Worm (Caenorhabditis elegans) whole organism, young adult: ENCODE measurements around the gene Y38F1A.2.

Experiments
- F23B12.7 ChIP-seq: sonication (generic microtip); optimal IDR thresholded peaks from 2 replicates; lab custom pipeline; 2017; ENCODE audit warnings: missing genetic modification characterization, mild to moderate bottlenecking, missing compliant biosample characterization, antibody characterized with exemption, moderate library complexity; ENCODE audit not compliant: insufficient read depth
- F33H1.4 ChIP-seq: fragments of 200-800 bp; sonication (Bioruptor generic); IDR thresholded peaks from 2 replicates; pipeline ENCODE4 v1.3.6; 2022; ENCODE audit warnings: missing genetic modification reagents, missing genetic modification characterization, missing compliant biosample characterization
- F49E8.2 ChIP-seq: sonication (generic microtip); optimal IDR thresholded peaks from 3 replicates; lab custom pipeline; 2017; ENCODE audit warnings: missing genetic modification characterization, mild to moderate bottlenecking, missing compliant biosample characterization, antibody characterized with exemption, moderate library complexity; ENCODE audit not compliant: insufficient read depth
- F52B5.7 ChIP-seq: sonication (generic microtip); optimal IDR thresholded peaks from 2 replicates; lab custom pipeline; 2016; ENCODE audit warnings: mild to moderate bottlenecking, missing genetic modification characterization, missing compliant biosample characterization
- F57A8.1 ChIP-seq: fragments of 200-800 bp; sonication (Bioruptor generic); optimal IDR thresholded peaks from 2 replicates; lab custom pipeline; 2018; ENCODE audit warnings: mild to moderate bottlenecking, missing genetic modification characterization, moderate library complexity, missing compliant biosample characterization
- K11D2.4 ChIP-seq: fragments of 200-800 bp; sonication (Bioruptor generic); IDR thresholded peaks from 2 replicates; pipeline ENCODE4 v1.3.6; 2022; ENCODE audit warnings: missing genetic modification reagents, missing genetic modification characterization, missing compliant biosample characterization
- T07F8.4 ChIP-seq: sonication (generic microtip); optimal IDR thresholded peaks from 2 replicates; lab custom pipeline; 2016; ENCODE audit warnings: mild to moderate bottlenecking, missing genetic modification characterization, moderate library complexity, missing compliant biosample characterization
- T26A5.8 ChIP-seq: sonication (generic microtip); optimal IDR thresholded peaks from 2 replicates; lab custom pipeline; 2016; ENCODE audit warnings: missing genetic modification characterization, missing compliant biosample characterization
- aptf-2 ChIP-seq: fragments of 200-800 bp; sonication (Bioruptor generic); conservative IDR thresholded peaks from 2 replicates; pipeline ENCODE4 v1.3.6; 2022; ENCODE audit warnings: missing genetic modification reagents, missing genetic modification characterization, missing compliant biosample characterization
- bed-1 ChIP-seq: fragments of 200-800 bp; sonication (Bioruptor generic); IDR thresholded peaks from 2 replicates; pipeline ENCODE4 v1.3.6; 2022; ENCODE audit warnings: missing genetic modification reagents, missing genetic modification characterization, missing compliant biosample characterization
- cebp-1 ChIP-seq, 2 experiments: fragments of 200-800 bp in 1 of 2; sonication (Bioruptor generic) in 1 of 2; sonication (generic microtip) in 1 of 2; IDR thresholded peaks in 1 of 2; optimal IDR thresholded peaks in 1 of 2; 2 replicates each; pipeline versions ENCODE4 v1.3.6 to Lab custom; 2017 to 2022; ENCODE audit warnings: missing compliant biosample characterization in 2 of 2, missing genetic modification characterization in 2 of 2, mild to moderate bottlenecking in 1 of 2, missing genetic modification reagents in 1 of 2, moderate library complexity in 1 of 2
- ceh-27 ChIP-seq: fragments of 200-800 bp; sonication (Bioruptor generic); optimal IDR thresholded peaks from 2 replicates; lab custom pipeline; 2018; ENCODE audit warnings: mild to moderate bottlenecking, missing genetic modification characterization, moderate library complexity, missing compliant biosample characterization
- ceh-79 ChIP-seq: sonication (generic microtip); optimal IDR thresholded peaks from 2 replicates; lab custom pipeline; 2017; ENCODE audit warnings: mild to moderate bottlenecking, missing genetic modification characterization, missing compliant biosample characterization
- fkh-3 ChIP-seq: sonication (generic microtip); optimal IDR thresholded peaks from 2 replicates; lab custom pipeline; 2016; ENCODE audit warnings: mild to moderate bottlenecking, missing genetic modification characterization, missing compliant biosample characterization
- gei-17 ChIP-seq: fragments of 200-800 bp; sonication (Bioruptor generic); optimal IDR thresholded peaks from 2 replicates; lab custom pipeline; 2018; ENCODE audit warnings: mild to moderate bottlenecking, missing genetic modification characterization, missing compliant biosample characterization
- hmg-1.2 ChIP-seq: fragments of 200-800 bp; sonication (Bioruptor generic); IDR thresholded peaks from 2 replicates; pipeline ENCODE4 v1.3.6; 2022; ENCODE audit warnings: missing genetic modification reagents, missing genetic modification characterization, missing compliant biosample characterization
- hrde-1 ChIP-seq: sonication (generic microtip); optimal IDR thresholded peaks from 2 replicates; lab custom pipeline; 2016; ENCODE audit warnings: missing genetic modification characterization, mild to moderate bottlenecking, missing compliant biosample characterization, moderate library complexity, missing genotype, missing genetic modification reagents, borderline replicate concordance
- hsf-1 ChIP-seq: fragments of 200-800 bp; sonication (Bioruptor generic); IDR thresholded peaks from 2 replicates; pipeline ENCODE4 v1.3.6; 2022; ENCODE audit warnings: missing genetic modification reagents, missing genetic modification characterization, missing compliant biosample characterization
- lag-1 ChIP-seq: fragments of 200-800 bp; sonication (Bioruptor generic); IDR thresholded peaks from 2 replicates; pipeline ENCODE4 v1.3.6; 2022; ENCODE audit warnings: missing genetic modification reagents, missing genetic modification characterization, missing compliant biosample characterization
- let-607 ChIP-seq, 2 experiments: fragments of 200-800 bp in 1 of 2; sonication (Bioruptor generic) in 1 of 2; sonication (generic microtip) in 1 of 2; optimal IDR thresholded peaks; 2 replicates each; lab custom pipeline; 2016 to 2018; ENCODE audit warnings: mild to moderate bottlenecking in 2 of 2, missing compliant biosample characterization in 2 of 2, missing genetic modification characterization in 2 of 2, moderate library complexity in 2 of 2, missing genotype in 1 of 2
- mel-28 ChIP-seq: sonication (generic microtip); optimal IDR thresholded peaks from 2 replicates; lab custom pipeline; 2016; ENCODE audit warnings: borderline replicate concordance, mild to moderate bottlenecking, missing genetic modification characterization, missing compliant biosample characterization
- nhr-120 ChIP-seq: fragments of 200-800 bp; sonication (Bioruptor generic); IDR thresholded peaks from 2 replicates; pipeline ENCODE4 v1.3.6; 2022; ENCODE audit warnings: missing genetic modification characterization, missing compliant biosample characterization
- nhr-80 ChIP-seq: sonication (generic microtip); optimal IDR thresholded peaks from 2 replicates; lab custom pipeline; 2016; ENCODE audit warnings: missing genetic modification characterization, missing compliant biosample characterization
- pha-4 ChIP-seq: fragments of 150-350 bp; sonication (generic microtip); optimal IDR thresholded peaks from 2 replicates; lab custom pipeline; 2014; ENCODE audit warnings: missing biosample characterization, missing genetic modification reagents, missing genetic modification characterization
- rcor-1 ChIP-seq: fragments of 200-800 bp; sonication (Bioruptor generic); IDR thresholded peaks from 2 replicates; pipeline ENCODE4 v1.3.6; 2022; ENCODE audit warnings: missing genetic modification reagents, missing genetic modification characterization, missing compliant biosample characterization
- sea-2 ChIP-seq: fragments of 200-800 bp; sonication (Bioruptor generic); IDR thresholded peaks from 2 replicates; pipeline ENCODE4 v1.3.6; 2022; ENCODE audit warnings: missing genetic modification characterization, missing compliant biosample characterization
- snpc-4 ChIP-seq, 5 experiments: fragments of 150-350 bp in 1 of 5; sonication (generic microtip) in 4 of 5; optimal IDR thresholded peaks; 2 replicates each; lab custom pipeline; 2014 to 2018; ENCODE audit warnings: missing genetic modification characterization in 5 of 5, missing biosample characterization in 3 of 5, antibody characterized with exemption in 2 of 5, mild to moderate bottlenecking in 2 of 5, missing compliant biosample characterization in 2 of 5, missing genotype in 2 of 5, moderate library complexity in 2 of 5, missing genetic modification reagents in 1 of 5
- sptf-2 ChIP-seq: fragments of 200-800 bp; sonication (Bioruptor generic); optimal IDR thresholded peaks from 2 replicates; lab custom pipeline; 2018; ENCODE audit warnings: mild to moderate bottlenecking, missing genetic modification characterization, missing compliant biosample characterization
- tbp1 ChIP-seq: fragments of 200-800 bp; sonication (Bioruptor generic); optimal IDR thresholded peaks from 2 replicates; lab custom pipeline; 2018; ENCODE audit warnings: mild to moderate bottlenecking, missing genetic modification characterization, missing compliant biosample characterization
- tbx-9 ChIP-seq: sonication (generic microtip); optimal IDR thresholded peaks from 2 replicates; lab custom pipeline; 2016; ENCODE audit warnings: borderline replicate concordance, missing genetic modification characterization, inconsistent platforms, missing compliant biosample characterization
- unc-62 ChIP-seq: fragments of 150-350 bp; optimal IDR thresholded peaks from 2 replicates; lab custom pipeline; 2014; ENCODE audit warnings: missing biosample characterization, missing genetic modification reagents, missing genetic modification characterization
- zfh-2 ChIP-seq: fragments of 200-800 bp; sonication (Bioruptor generic); conservative IDR thresholded peaks from 2 replicates; pipeline ENCODE4 v1.3.6; 2022; ENCODE audit warnings: missing genetic modification reagents, missing genetic modification characterization, missing compliant biosample characterization
- ztf-25 ChIP-seq: fragments of 200-800 bp; sonication (Bioruptor generic); IDR thresholded peaks from 2 replicates; pipeline ENCODE4 v1.3.6; 2022; ENCODE audit warnings: missing genetic modification reagents, missing genetic modification characterization, missing compliant biosample characterization
- ztf-26 ChIP-seq: sonication (generic microtip); optimal IDR thresholded peaks from 2 replicates; lab custom pipeline; 2017; ENCODE audit warnings: missing genetic modification characterization, missing compliant biosample characterization

Gene Y38F1A.2

ce11 chrII:12944587-12945126 is 10.1 kb upstream of the Y38F1A.2 start (continued):
- peak; percentile 96 for TF ChIP-seq hrde-1 (tag; lab: Kevin White, UChicago)
- TF ChIP-seq lag-1: no peak
- TF ChIP-seq F57A8.1: peak; percentile 68
- TF ChIP-seq pha-4: no peak
- peak; percentile 5 for TF ChIP-seq unc-62
- peak; percentile 94 for TF ChIP-seq gei-17
- peak; percentile 87 for TF ChIP-seq T07F8.4 (tag; lab: Kevin White, UChicago)
- TF ChIP-seq sea-2 (GFP tag; lab: Robert Waterston, UW): peak; percentile 84; the same call in 1 of the 2 replicates
- TF ChIP-seq ceh-79 (tag; lab: Kevin White, UChicago): peak; percentile 84
- TF ChIP-seq tbx-9 (tag; lab: Kevin White, UChicago): peak; percentile 76
- peak; percentile 81 to 90 for TF ChIP-seq let-607 (tag; optimal IDR thresholded peaks at IDR 0.05; lab: Kevin White, UChicago)
- peak; percentile 96 for TF ChIP-seq hsf-1 (GFP tag; lab: Robert Waterston, UW)
- peak; percentile 93 for TF ChIP-seq sptf-2 (GFP tag; lab: Kevin White, UChicago)
- peak; percentile 77; the same call in 1 of the 2 replicates for TF ChIP-seq aptf-2 (GFP tag; lab: Robert Waterston, UW)
- peak; percentile 86 for TF ChIP-seq ceh-27 (GFP tag; lab: Kevin White, UChicago)
- TF ChIP-seq fkh-3 (tag; lab: Kevin White, UChicago): peak; percentile 92
- peak; percentile 92 for TF ChIP-seq mel-28
- TF ChIP-seq rcor-1 (GFP tag; lab: Robert Waterston, UW): peak; percentile 91
- peak; percentile 99 for TF ChIP-seq hmg-1.2 (GFP tag; lab: Robert Waterston, UW)
- TF ChIP-seq K11D2.4 (GFP tag; lab: Robert Waterston, UW): peak; percentile 90
- peak; percentile 66 for TF ChIP-seq nhr-80 (tag; lab: Kevin White, UChicago)
- peak; percentile 95 for TF ChIP-seq F23B12.7 (tag; lab: Kevin White, UChicago)
- TF ChIP-seq ztf-26 (tag; lab: Kevin White, UChicago): peak; percentile 96
- TF ChIP-seq F52B5.7 (tag; lab: Kevin White, UChicago): peak; percentile 99
- TF ChIP-seq T26A5.8 (tag; lab: Kevin White, UChicago): peak; percentile 52
- TF ChIP-seq nhr-120 (GFP tag; lab: Robert Waterston, UW): peak; percentile 39; the same call in 1 of the 2 replicates
- peak; percentile 91 for TF ChIP-seq ztf-25 (GFP tag; lab: Robert Waterston, UW)
- peak; percentile 100 for TF ChIP-seq zfh-2 (GFP tag; lab: Robert Waterston, UW)
- TF ChIP-seq bed-1 (GFP tag; lab: Robert Waterston, UW): 0 out of 2 replicates have a peak, but pooled peaks have one; percentile 45
- peak; percentile 96 for TF ChIP-seq F49E8.2
- peak; percentile 86 for TF ChIP-seq F33H1.4 (GFP tag; lab: Robert Waterston, UW)
- TF ChIP-seq tbp1 (GFP tag; lab: Kevin White, UChicago): peak; percentile 83

- 0 out of 2 replicates have a peak, but pooled peaks have one; percentile 20 for TF ChIP-seq zfh-2 (GFP tag; lab: Robert Waterston, UW)
- TF ChIP-seq cebp-1 (GFP tag; IDR thresholded peaks at IDR 0.05; lab: Robert Waterston, UW): no peak
- TF ChIP-seq cebp-1 (tag; optimal IDR thresholded peaks at IDR 0.05; lab: Kevin White, UChicago): no peak
- TF ChIP-seq snpc-4 (GFP tag; optimal IDR thresholded peaks at IDR 0.05; lab: Kevin White, UChicago): no peak
- peak in 2 of 4 experiments; percentile 35 to 68 for TF ChIP-seq snpc-4 (tag; optimal IDR thresholded peaks at IDR 0.05; lab: Kevin White, UChicago)
Observed at ce11 chrII:12948158-12948557, 6.6 kb upstream of the Y38F1A.2 start, which contains the start of gene F58G1.7. TSS of gene F58G1.7 (minus strand) at chrII:12948258.
